Worm (Caenorhabditis elegans): ENCODE data around the gene nhr-197.

The nhr-197 gene

DNA sequence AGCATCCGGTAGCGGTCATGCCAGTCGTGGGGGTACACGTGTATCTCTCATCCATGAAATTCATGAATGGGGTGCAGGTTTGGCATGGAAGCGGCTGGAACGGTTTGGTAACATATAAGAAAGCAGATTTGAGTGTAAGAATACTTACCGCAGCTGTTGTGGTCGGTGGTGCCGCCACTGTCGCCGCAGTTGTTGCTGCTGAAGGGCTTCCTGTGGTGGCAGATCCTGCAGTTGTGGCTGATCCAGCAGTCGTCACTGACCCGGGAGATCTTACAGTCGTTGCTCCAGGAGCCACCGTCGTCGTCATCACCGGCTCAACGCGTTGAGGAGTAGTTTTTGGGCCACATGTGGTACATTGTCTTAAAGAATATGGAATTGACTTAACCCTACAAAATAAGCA lies 45.3 kb downstream of the nhr-197 start:
- TF ChIP-seq cog-1 (tag; optimal IDR thresholded peaks at IDR 0.05), result no peak
- TF ChIP-seq T22C8.4 (GFP tag; IDR thresholded peaks at IDR 0.05), result no peak
- TF ChIP-seq ztf-23 (GFP tag; IDR thresholded peaks at IDR 0.05), result no peak
- no peak for TF ChIP-seq klf-2 (GFP tag; conservative IDR thresholded peaks at IDR 0.05)
- TF ChIP-seq ztf-29 (GFP tag; IDR thresholded peaks at IDR 0.05), result no peak
- TF ChIP-seq tab-1 (GFP tag; IDR thresholded peaks at IDR 0.05), result no peak
- TF ChIP-seq med-1 (GFP tag; optimal IDR thresholded peaks at IDR 0.05; ENCODE audit: insufficient read depth), result no peak
- TF ChIP-seq flt-1 (GFP tag; IDR thresholded peaks at IDR 0.05), result no peak
- TF ChIP-seq ref-1 (GFP tag; conservative IDR thresholded peaks at IDR 0.05), result no peak

DNA sequence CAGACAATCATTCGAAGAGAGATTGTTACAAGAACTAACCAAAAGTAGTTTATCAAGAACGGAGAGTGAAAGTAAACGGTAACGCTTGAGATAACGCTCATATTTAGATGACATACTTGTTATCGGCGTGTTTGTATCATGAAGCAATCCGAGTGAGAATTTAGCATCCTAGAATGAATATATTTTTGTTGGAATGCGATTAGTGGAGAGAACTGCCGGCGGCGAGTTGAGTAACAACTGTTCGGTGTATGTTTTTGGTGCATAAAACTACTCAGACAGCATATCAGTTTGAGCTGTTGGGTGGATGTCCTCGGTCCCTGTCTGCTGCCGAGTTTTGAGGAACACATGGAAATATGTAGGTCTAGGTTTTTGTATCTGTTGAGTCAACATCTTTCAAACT lies 45.8 kb downstream of the nhr-197 start, which contains the start of gene T23D5.3:
TSS of gene T23D5.3 (minus strand) at position 101 of the 400 bp plus-strand sequence.
- TF ChIP-seq tab-1 (GFP tag; IDR thresholded peaks at IDR 0.05) (no peak), ref-1 (GFP tag; conservative IDR thresholded peaks at IDR 0.05) (no peak)

DNA sequence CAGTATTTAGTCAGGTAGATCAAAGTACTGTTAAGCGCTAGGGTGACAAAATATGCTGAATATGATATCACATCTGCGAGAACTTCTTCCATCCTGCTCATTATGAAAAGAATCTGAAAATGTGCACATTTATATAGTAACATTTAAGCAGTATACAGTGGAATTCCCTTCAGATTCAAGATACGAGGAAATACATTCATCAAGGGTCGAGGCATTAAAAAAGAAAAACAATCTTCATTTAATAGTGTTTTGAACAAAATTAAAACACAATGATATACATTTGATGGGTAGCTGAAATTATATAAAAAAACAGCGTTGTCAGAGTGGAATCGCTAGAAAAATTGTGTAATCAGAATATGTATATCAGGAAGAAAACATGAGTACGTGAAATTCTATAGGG lies 48.0 kb downstream of the nhr-197 start, which contains the start of gene str-27:
TSS of gene str-27 (minus strand) at position 101 of the 400 bp plus-strand sequence.
- TF ChIP-seq ref-1 (GFP tag; conservative IDR thresholded peaks at IDR 0.05) (no peak), T22C8.4 (GFP tag; IDR thresholded peaks at IDR 0.05) (no peak), flt-1 (GFP tag; IDR thresholded peaks at IDR 0.05) (no peak), ztf-23 (GFP tag; IDR thresholded peaks at IDR 0.05) (no peak)

Measured in whole organism, midembryonic.